Fruit fly (Drosophila melanogaster): ENCODE results near the gene Ppi1.

- TF ChIP-seq brk (GFP tag; optimal IDR thresholded peaks at IDR 0.05), result no peak
- TF ChIP-seq Hr78 (GFP tag; optimal IDR thresholded peaks at IDR 0.05), result no peak
- TF ChIP-seq Myc (optimal IDR thresholded peaks at IDR 0.05), result no peak
- no peak for TF ChIP-seq GATAd (GFP tag; optimal IDR thresholded peaks at IDR 0.05)
- no peak for TF ChIP-seq sv (GFP tag; optimal IDR thresholded peaks at IDR 0.05)
- TF ChIP-seq pan (optimal IDR thresholded peaks at IDR 0.05), result no peak
- no peak for TF ChIP-seq Dfd (GFP tag; optimal IDR thresholded peaks at IDR 0.05)
- no peak for TF ChIP-seq woc (GFP tag; optimal IDR thresholded peaks at IDR 0.05)
- no peak for TF ChIP-seq foxo (GFP tag; optimal IDR thresholded peaks at IDR 0.05)
These were observed 3.4 kb upstream of the Ppi1 start, which contains the start of gene CG31029 for dm6 chr3R:30132295-30132694.

All from whole organism, wandering third instar larva.